Worm (Caenorhabditis elegans) whole organism, L4/young adult: ENCODE measurements around the gene nhr-30.

ENCODE experiments used
- dao-5 ChIP-seq: sonication (generic microtip); optimal IDR thresholded peaks from 2 replicates; lab custom pipeline; 2016; ENCODE audit warnings: missing genotype, missing genetic modification characterization, moderate library complexity, missing compliant biosample characterization
- him-1 ChIP-seq: sonication (generic microtip); optimal IDR thresholded peaks from 2 replicates; lab custom pipeline; 2016; ENCODE audit warnings: missing genotype, missing genetic modification reagents, missing genetic modification characterization, missing compliant biosample characterization

ce11 chrV:9075827-9076226 is 30.9 kb downstream of the nhr-30 start:
- TF ChIP-seq him-1 = no peak
- no peak for TF ChIP-seq dao-5
